Worm (Caenorhabditis elegans) whole organism, L1 larva: ENCODE measurements around the gene F08F1.4.
"Not testable (repeated sequence)": the region's sequence is repeated elsewhere in the genome, so short reads cannot be mapped to it uniquely, and the experiment has no call there.

Source experiments
- C04F5.9 ChIP-seq: sonication (generic microtip); optimal IDR thresholded peaks from 2 replicates; lab custom pipeline; 2016; ENCODE audit warnings: missing genetic modification characterization, missing compliant biosample characterization
- C16A3.4 ChIP-seq: fragments of 150-350 bp; optimal IDR thresholded peaks from 2 replicates; lab custom pipeline; 2014; ENCODE audit warnings: missing biosample characterization, missing genetic modification characterization
- F16B12.6 ChIP-seq: fragments of 150-350 bp; optimal IDR thresholded peaks from 2 replicates; lab custom pipeline; 2014; ENCODE audit warnings: missing biosample characterization, missing genetic modification characterization
- Y116A8C.19 ChIP-seq: sonication (generic microtip); optimal IDR thresholded peaks from 2 replicates; lab custom pipeline; 2016; ENCODE audit warnings: missing compliant biosample characterization, missing genetic modification characterization, borderline replicate concordance
- blmp-1 ChIP-seq: fragments of 150-350 bp; optimal IDR thresholded peaks from 2 replicates; lab custom pipeline; 2014; ENCODE audit warnings: missing biosample characterization, missing genetic modification characterization
- ceh-63 ChIP-seq: fragments of 200-800 bp; sonication (Bioruptor generic); optimal IDR thresholded peaks from 2 replicates; lab custom pipeline; 2018; ENCODE audit warnings: mild to moderate bottlenecking, missing genetic modification characterization, missing compliant biosample characterization
- ceh-8 ChIP-seq: fragments of 200-800 bp; sonication (Bioruptor generic); optimal IDR thresholded peaks from 2 replicates; lab custom pipeline; 2018; ENCODE audit warnings: mild to moderate bottlenecking, missing genetic modification characterization, moderate library complexity, missing compliant biosample characterization
- ceh-90 ChIP-seq: sonication (generic microtip); optimal IDR thresholded peaks from 2 replicates; lab custom pipeline; 2016; ENCODE audit warnings: missing genetic modification characterization, missing compliant biosample characterization
- ces-1 ChIP-seq: fragments of 150-350 bp; optimal IDR thresholded peaks from 2 replicates; lab custom pipeline; 2014; ENCODE audit warnings: missing biosample characterization, missing genetic modification reagents, missing genetic modification characterization
- dsc-1 ChIP-seq: sonication (generic microtip); optimal IDR thresholded peaks from 2 replicates; lab custom pipeline; 2016; ENCODE audit warnings: mild to moderate bottlenecking, missing genetic modification characterization, missing compliant biosample characterization
- efl-1 ChIP-seq, 4 experiments: fragments of 150-350 bp; optimal IDR thresholded peaks in 3 of 4; peaks in 1 of 4; 1 replicate in 1 of 4; 2 replicates in 3 of 4; lab custom pipeline; 2014; ENCODE audit warnings: missing biosample characterization in 2 of 4, missing genetic modification characterization in 2 of 4, missing genetic modification reagents in 2 of 4
- egl-13 ChIP-seq: sonication (generic microtip); optimal IDR thresholded peaks from 2 replicates; lab custom pipeline; 2016; ENCODE audit warnings: missing genotype, missing genetic modification reagents, missing genetic modification characterization, missing compliant biosample characterization
- elt-2 ChIP-seq: sonication (generic microtip); optimal IDR thresholded peaks from 2 replicates; lab custom pipeline; 2016; ENCODE audit warnings: missing genetic modification characterization, mild to moderate bottlenecking, inconsistent platforms, missing compliant biosample characterization, missing genetic modification reagents
- fkh-4 ChIP-seq: sonication (generic microtip); optimal IDR thresholded peaks from 2 replicates; lab custom pipeline; 2016; ENCODE audit warnings: missing compliant biosample characterization, missing genetic modification characterization, borderline replicate concordance
- fos-1 ChIP-seq: fragments of 150-350 bp; optimal IDR thresholded peaks from 2 replicates; lab custom pipeline; 2014; ENCODE audit warnings: missing biosample characterization, missing genetic modification characterization
- grh-1 ChIP-seq: fragments of 200-800 bp; sonication (Bioruptor generic); IDR thresholded peaks from 2 replicates; pipeline ENCODE4 v1.3.6; 2022; ENCODE audit warnings: missing genetic modification reagents, missing genetic modification characterization, missing compliant biosample characterization
- hlh-17 ChIP-seq: fragments of 200-800 bp; sonication (Bioruptor generic); optimal IDR thresholded peaks from 2 replicates; lab custom pipeline; 2018; ENCODE audit warnings: missing genetic modification characterization, mild to moderate bottlenecking, missing compliant biosample characterization, moderate library complexity, borderline replicate concordance
- jun-1 ChIP-seq: fragments of 150-350 bp; optimal IDR thresholded peaks from 2 replicates; lab custom pipeline; 2014; ENCODE audit warnings: missing biosample characterization, missing genetic modification reagents, missing genetic modification characterization
- lin-13 ChIP-seq: fragments of 150-350 bp; optimal IDR thresholded peaks from 2 replicates; lab custom pipeline; 2014; ENCODE audit warnings: missing biosample characterization, missing genetic modification reagents, missing genetic modification characterization
- lin-35 ChIP-seq, 2 experiments: fragments of 150-350 bp; optimal IDR thresholded peaks; 2 replicates each; lab custom pipeline; 2014; ENCODE audit warnings: missing biosample characterization in 2 of 2, missing genetic modification characterization in 2 of 2, missing genetic modification reagents in 2 of 2
- lin-39 ChIP-seq: fragments of 150-350 bp; optimal IDR thresholded peaks from 2 replicates; lab custom pipeline; 2014; ENCODE audit warnings: missing biosample characterization, missing genetic modification reagents, missing genetic modification characterization
- lir-3 ChIP-seq: sonication (generic microtip); optimal IDR thresholded peaks from 2 replicates; lab custom pipeline; 2016; ENCODE audit warnings: mild to moderate bottlenecking, missing genetic modification characterization, moderate library complexity, missing compliant biosample characterization; ENCODE audit not compliant: poor library complexity
- lsy-2 ChIP-seq, 2 experiments: fragments of 150-350 bp; optimal IDR thresholded peaks; 2 replicates each; lab custom pipeline; 2014; ENCODE audit warnings: missing biosample characterization in 2 of 2, missing genetic modification characterization in 2 of 2
- mdl-1 ChIP-seq, 2 experiments: fragments of 150-350 bp; optimal IDR thresholded peaks; 2 replicates each; lab custom pipeline; 2014 to 2017; ENCODE audit warnings: missing biosample characterization in 2 of 2, missing genetic modification characterization in 2 of 2, inconsistent platforms in 1 of 2
- mef-2 ChIP-seq: fragments of 150-350 bp; optimal IDR thresholded peaks from 2 replicates; lab custom pipeline; 2014; ENCODE audit warnings: missing biosample characterization, missing genetic modification characterization
- nhr-20 ChIP-seq: sonication (generic microtip); optimal IDR thresholded peaks from 2 replicates; lab custom pipeline; 2016; ENCODE audit warnings: mild to moderate bottlenecking, missing genetic modification characterization, missing compliant biosample characterization
- nhr-237 ChIP-seq: fragments of 150-350 bp; optimal IDR thresholded peaks from 2 replicates; lab custom pipeline; 2014; ENCODE audit warnings: missing biosample characterization, missing genetic modification characterization
- nhr-28 ChIP-seq: fragments of 150-350 bp; optimal IDR thresholded peaks from 2 replicates; lab custom pipeline; 2014; ENCODE audit warnings: missing biosample characterization, missing genetic modification characterization
- nhr-71 ChIP-seq: sonication (generic microtip); optimal IDR thresholded peaks from 2 replicates; lab custom pipeline; 2016; ENCODE audit warnings: mild to moderate bottlenecking, missing genetic modification characterization, moderate library complexity, missing compliant biosample characterization
- nhr-84 ChIP-seq: sonication (generic microtip); optimal IDR thresholded peaks from 2 replicates; lab custom pipeline; 2017; ENCODE audit warnings: missing biosample characterization, missing genetic modification characterization
- nhr-85 ChIP-seq: sonication (generic microtip); peaks from one replicate; lab custom pipeline; 2016; ENCODE audit warnings: missing genetic modification characterization, inconsistent platforms, missing compliant biosample characterization
- pag-3 ChIP-seq: sonication (generic microtip); optimal IDR thresholded peaks from 2 replicates; lab custom pipeline; 2017; ENCODE audit warnings: missing genetic modification characterization, mild to moderate bottlenecking, missing compliant biosample characterization, antibody characterized with exemption, borderline replicate concordance; ENCODE audit not compliant: insufficient read depth
- rnt-1 ChIP-seq: sonication (generic microtip); optimal IDR thresholded peaks from 2 replicates; lab custom pipeline; 2016; ENCODE audit warnings: mild to moderate bottlenecking, missing genetic modification characterization, moderate library complexity, missing compliant biosample characterization
- skn-1 ChIP-seq: fragments of 150-350 bp; optimal IDR thresholded peaks from 2 replicates; lab custom pipeline; 2014; ENCODE audit warnings: missing biosample characterization, missing genetic modification characterization
- sup-37 ChIP-seq: fragments of 200-800 bp; sonication (Bioruptor generic); optimal IDR thresholded peaks from 2 replicates; lab custom pipeline; 2018; ENCODE audit warnings: mild to moderate bottlenecking, missing genetic modification characterization, missing compliant biosample characterization
- tlp-1 ChIP-seq: fragments of 150-350 bp; optimal IDR thresholded peaks from 2 replicates; lab custom pipeline; 2014; ENCODE audit warnings: missing biosample characterization, missing genetic modification characterization
- unc-30 ChIP-seq: sonication (generic microtip); optimal IDR thresholded peaks from 2 replicates; lab custom pipeline; 2017; ENCODE audit warnings: missing biosample characterization, missing genetic modification characterization
- unc-62 ChIP-seq: fragments of 150-350 bp; optimal IDR thresholded peaks from 2 replicates; lab custom pipeline; 2014; ENCODE audit warnings: missing biosample characterization, missing genetic modification reagents, missing genetic modification characterization
- unc-86 ChIP-seq: sonication (generic microtip); optimal IDR thresholded peaks from 2 replicates; lab custom pipeline; 2016; ENCODE audit warnings: missing genetic modification characterization, missing compliant biosample characterization
- ztf-11 ChIP-seq, 2 experiments: sonication (generic microtip); optimal IDR thresholded peaks; 2 replicates each; lab custom pipeline; 2016 to 2017; ENCODE audit warnings: missing genetic modification characterization in 2 of 2, missing biosample characterization in 1 of 2, missing compliant biosample characterization in 1 of 2

F08F1.4 gene

DNA sequence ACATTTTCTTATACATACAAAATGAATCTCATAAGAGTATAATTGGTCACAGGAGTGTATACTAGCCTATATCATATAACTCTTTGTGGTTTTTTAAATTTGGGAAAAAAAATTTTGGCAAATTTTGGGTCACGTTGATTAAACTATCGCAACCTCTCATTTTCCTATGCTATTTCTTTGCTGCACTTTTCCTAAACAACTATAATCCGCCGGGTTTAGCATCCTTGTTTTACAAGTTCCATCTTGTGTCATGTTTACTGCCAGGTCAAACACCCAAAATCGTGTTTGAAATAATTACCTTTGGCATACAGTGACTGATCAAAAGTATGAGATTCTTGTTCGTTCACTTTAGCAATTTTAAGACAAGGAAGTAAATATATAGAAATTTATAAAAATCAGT lies 5.0 kb upstream of the F08F1.4 start, which contains the start of gene sulp-3:
sulp-3 (minus strand) TSS at position 101 of the 400 bp plus-strand sequence.
- no peak for TF ChIP-seq unc-30 (tag; lab: Kevin White, UChicago)
- no peak for TF ChIP-seq lin-35 (GFP tag; optimal IDR thresholded peaks at IDR 0.05; lab: Kevin White, UChicago)
- no peak for TF ChIP-seq C16A3.4 (tag; lab: Kevin White, UChicago)
- no peak for TF ChIP-seq nhr-237 (tag; lab: Kevin White, UChicago)
- no peak for TF ChIP-seq fos-1 (tag; lab: Kevin White, UChicago)
- TF ChIP-seq fkh-4 (tag; lab: Kevin White, UChicago): no peak
- no peak for TF ChIP-seq unc-62
- no peak for TF ChIP-seq pag-3 (tag; lab: Kevin White, UChicago)
- TF ChIP-seq grh-1 (GFP tag; lab: Robert Waterston, UW): no peak
- no peak for TF ChIP-seq hlh-17 (GFP tag; lab: Kevin White, UChicago)
- TF ChIP-seq lsy-2 (tag; optimal IDR thresholded peaks at IDR 0.05; lab: Kevin White, UChicago): no peak

DNA sequence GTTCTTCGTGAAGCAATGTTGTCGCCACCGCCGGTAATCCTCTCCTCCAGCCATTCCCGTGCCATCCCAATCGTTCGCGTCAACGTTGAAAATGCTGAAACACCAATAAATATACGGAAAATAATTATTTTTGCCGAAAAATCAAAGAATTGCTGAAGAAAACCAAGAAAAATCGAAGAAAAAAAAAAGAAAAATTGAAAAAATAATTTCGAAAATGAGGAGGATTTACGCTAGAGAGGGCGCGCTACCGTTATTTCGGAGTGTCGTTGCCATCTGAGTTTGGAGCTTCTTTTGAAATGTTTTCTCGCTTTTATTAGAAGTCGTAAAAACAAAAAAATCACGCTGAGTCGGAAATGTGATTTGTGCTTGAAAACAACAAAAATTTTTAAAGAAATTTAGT lies 2.5 kb upstream of the F08F1.4 start, which contains the start of gene F08F1.9:
F08F1.9 (minus strand) TSS at position 101 of the 400 bp plus-strand sequence.
- TF ChIP-seq unc-86; ces-1; dsc-1 (tag; lab: Kevin White, UChicago): not testable (repeated sequence)

ce11 chrX:8416819-8417218 lies 3.6 kb downstream of the F08F1.4 start, which contains the start of gene ced-8:
TSS of gene ced-8 (minus strand) at chrX:8416919.
- no peak for TF ChIP-seq ceh-8 (GFP tag; lab: Kevin White, UChicago)
- no peak for TF ChIP-seq tlp-1 (tag; lab: Kevin White, UChicago)
- TF ChIP-seq lin-13 (GFP tag; lab: Kevin White, UChicago): no peak

ce11 chrX:8417727-8418126 lies 4.5 kb downstream of the F08F1.4 start:
- TF ChIP-seq efl-1 (optimal IDR thresholded peaks at IDR 0.05; lab: Kevin White, UChicago) (no peak), efl-1 (GFP tag; optimal IDR thresholded peaks at IDR 0.05 in 1 of 2; lab: Kevin White, UChicago) (peak in 1 of 2 experiments; percentile 17), nhr-84 (tag; lab: Kevin White, UChicago) (no peak), jun-1 (tag; lab: Kevin White, UChicago) (no peak), skn-1 (no peak), nhr-85 (tag; lab: Kevin White, UChicago) (peak; percentile 24), lin-35 (GFP tag; optimal IDR thresholded peaks at IDR 0.05; lab: Kevin White, UChicago) (peak in 1 of 2 experiments; percentile 7)

- TF ChIP-seq sup-37 (GFP tag; lab: Kevin White, UChicago): no peak
- TF ChIP-seq Y116A8C.19 (tag; lab: Kevin White, UChicago): no peak
- peak; percentile 56 for TF ChIP-seq blmp-1 (tag; lab: Kevin White, UChicago)
- TF ChIP-seq ceh-90 (tag; lab: Kevin White, UChicago): no peak
Measured at ce11 chrX:8418382-8418781, 5.2 kb downstream of the F08F1.4 start, which contains the start of gene spp-13. TSS of gene spp-13 (minus strand) at chrX:8418524.

ce11 chrX:8419252-8419651 lies 6.0 kb downstream of the F08F1.4 start:
- TF ChIP-seq lin-13 (GFP tag; lab: Kevin White, UChicago) (no peak), mef-2 (tag; lab: Kevin White, UChicago) (no peak), F16B12.6 (tag; lab: Kevin White, UChicago) (no peak), nhr-28 (no peak), lin-35 (GFP tag; optimal IDR thresholded peaks at IDR 0.05; lab: Kevin White, UChicago) (peak in 1 of 2 experiments; percentile 26), lin-39 (tag; lab: Kevin White, UChicago) (no peak), nhr-71 (peak; percentile 2), grh-1 (GFP tag; lab: Robert Waterston, UW) (no peak), elt-2 (tag; lab: Kevin White, UChicago) (no peak), C04F5.9 (tag; lab: Kevin White, UChicago) (no peak), dsc-1 (tag; lab: Kevin White, UChicago) (no peak), ztf-11 (tag; optimal IDR thresholded peaks at IDR 0.05; lab: Kevin White, UChicago) (no peak), rnt-1 (tag; lab: Kevin White, UChicago) (peak; percentile 7), lir-3 (peak; percentile 17), fkh-4 (tag; lab: Kevin White, UChicago) (no peak), nhr-20 (tag; lab: Kevin White, UChicago) (peak; percentile 10), ceh-63 (GFP tag; lab: Kevin White, UChicago) (no peak), nhr-85 (tag; lab: Kevin White, UChicago) (peak; percentile 62), mdl-1 (tag; optimal IDR thresholded peaks at IDR 0.05; lab: Kevin White, UChicago) (no peak), sup-37 (GFP tag; lab: Kevin White, UChicago) (no peak), egl-13 (tag; lab: Kevin White, UChicago) (no peak)
